Fruit fly (Drosophila melanogaster): ENCODE results near the gene Claspin.

dm6 chr3L:4339525-4339924, 26.2 kb downstream of the Claspin start:
- TF ChIP-seq usp (GFP tag; optimal IDR thresholded peaks at IDR 0.05) (no peak), Dll (optimal IDR thresholded peaks at IDR 0.05) (no peak)
